Worm (Caenorhabditis elegans): Measurements from ENCODE around the gene lgc-14.

ce11 chrX:12080581-12081162 lies 30.6 kb upstream of the lgc-14 start:
- TF ChIP-seq mls-2 (tag; optimal IDR thresholded peaks at IDR 0.05) (no peak), elt-1 (tag; optimal IDR thresholded peaks at IDR 0.05; ENCODE audit: borderline replicate concordance, insufficient read depth) (no peak), unc-120 (tag; optimal IDR thresholded peaks at IDR 0.05; ENCODE audit: poor library complexity, severe bottlenecking) (no peak), ceh-83 (GFP tag; optimal IDR thresholded peaks at IDR 0.05) (no peak), drap-1 (GFP tag; optimal IDR thresholded peaks at IDR 0.05) (no peak), nhr-28 (tag; optimal IDR thresholded peaks at IDR 0.05) (no peak), elt-3 (tag; optimal IDR thresholded peaks at IDR 0.05) (no peak), lin-13 (tag; optimal IDR thresholded peaks at IDR 0.05) (no peak), sptf-1 (tag; optimal IDR thresholded peaks at IDR 0.05) (no peak), flh-1 (GFP tag; optimal IDR thresholded peaks at IDR 0.05) (no peak), ceh-43 (GFP tag; optimal IDR thresholded peaks at IDR 0.05) (no peak), nhr-76 (tag; optimal IDR thresholded peaks at IDR 0.05) (no peak), ztf-11 (tag; optimal IDR thresholded peaks at IDR 0.05) (no peak)

Measured in whole organism, mixed stage, embryonic.